Worm (Caenorhabditis elegans) whole organism, late embryonic: ENCODE data around the gene C45B11.5.

Experiments
- ceh-9 ChIP-seq: sonication (generic microtip); optimal IDR thresholded peaks from 2 replicates; lab custom pipeline; 2016; ENCODE audit warnings: mild to moderate bottlenecking, missing genetic modification characterization, inconsistent platforms, missing compliant biosample characterization
- hlh-30 ChIP-seq: sonication (generic microtip); optimal IDR thresholded peaks from 2 replicates; lab custom pipeline; 2017; ENCODE audit warnings: antibody characterized with exemption, missing genetic modification characterization, missing compliant biosample characterization; ENCODE audit not compliant: insufficient read depth
- lin-11 ChIP-seq: fragments of 200-800 bp; sonication (Bioruptor generic); optimal IDR thresholded peaks from 2 replicates; lab custom pipeline; 2018; ENCODE audit warnings: mild to moderate bottlenecking, missing genetic modification characterization, missing compliant biosample characterization
- nhr-11 ChIP-seq: fragments of 150-350 bp; optimal IDR thresholded peaks from 2 replicates; lab custom pipeline; 2014; ENCODE audit warnings: missing biosample characterization, missing genetic modification characterization
- unc-42 ChIP-seq: sonication (generic microtip); optimal IDR thresholded peaks from 2 replicates; lab custom pipeline; 2016; ENCODE audit warnings: missing genotype, missing genetic modification characterization, missing compliant biosample characterization
- ztf-16 ChIP-seq: sonication (generic microtip); optimal IDR thresholded peaks from 2 replicates; lab custom pipeline; 2017; ENCODE audit warnings: missing genetic modification characterization, missing compliant biosample characterization

DNA sequence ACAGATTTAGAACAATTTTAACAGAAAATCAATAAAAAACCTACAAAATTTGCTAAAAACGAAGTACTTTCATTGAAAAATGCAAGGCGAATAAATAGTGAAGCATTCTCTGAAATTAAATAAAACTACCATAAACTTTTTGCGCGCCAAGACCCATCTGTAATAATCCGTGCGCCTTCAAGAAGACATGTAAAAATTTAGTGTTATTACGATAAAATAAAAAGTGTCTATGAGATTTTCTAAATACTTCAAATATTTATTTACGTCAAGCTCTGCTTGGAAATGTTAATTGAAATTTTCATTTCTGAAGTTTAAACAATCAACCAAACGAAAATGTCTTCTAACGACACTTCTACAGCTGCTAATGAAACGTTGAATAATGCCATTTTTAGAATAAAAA is 1.6 kb upstream of the C45B11.5 start, which contains the start of gene C45B11.9:
- TF ChIP-seq lin-11 (tag; lab: Kevin White, UChicago) (no peak), unc-42 (tag; lab: Kevin White, UChicago) (no peak), ceh-9 (tag; lab: Kevin White, UChicago) (no peak), ztf-16 (tag; lab: Kevin White, UChicago) (no peak), nhr-11 (tag; lab: Kevin White, UChicago) (no peak), hlh-30 (tag; lab: Kevin White, UChicago) (no peak)
